Worm (Caenorhabditis elegans): Measurements from ENCODE around the gene srd-20.

srd-20 gene

DNA sequence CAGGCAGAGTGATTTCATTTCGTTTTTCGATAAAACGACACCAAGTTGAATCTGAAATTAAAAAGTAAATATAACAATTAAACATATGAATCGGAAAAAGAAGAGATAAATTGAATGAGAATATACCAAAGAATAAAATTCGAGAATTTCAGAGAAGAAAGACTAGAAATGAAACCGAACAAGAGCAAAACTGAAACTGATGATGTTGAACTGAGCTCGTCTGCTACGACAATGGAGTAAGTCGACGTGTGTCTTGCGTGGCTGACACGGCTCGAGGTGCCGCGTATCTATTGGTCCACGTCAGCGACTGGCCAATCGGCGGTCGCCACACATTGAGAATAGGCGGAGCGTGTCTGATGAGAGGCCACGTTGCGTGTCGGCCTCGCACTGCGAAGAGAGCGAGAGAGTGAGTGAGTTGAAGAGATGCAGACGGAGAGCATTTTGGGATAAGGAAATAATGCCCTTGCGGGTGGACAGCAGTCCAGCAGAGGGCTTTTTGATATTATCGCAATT lies 45.2 kb downstream of the srd-20 start, which contains the start of gene crt-1 (continued):
- TF ChIP-seq mxl-3 (GFP tag; optimal IDR thresholded peaks at IDR 0.05) (peak; percentile 99), mdt-29 (GFP tag; IDR thresholded peaks at IDR 0.05) (peak; percentile 82)

DNA sequence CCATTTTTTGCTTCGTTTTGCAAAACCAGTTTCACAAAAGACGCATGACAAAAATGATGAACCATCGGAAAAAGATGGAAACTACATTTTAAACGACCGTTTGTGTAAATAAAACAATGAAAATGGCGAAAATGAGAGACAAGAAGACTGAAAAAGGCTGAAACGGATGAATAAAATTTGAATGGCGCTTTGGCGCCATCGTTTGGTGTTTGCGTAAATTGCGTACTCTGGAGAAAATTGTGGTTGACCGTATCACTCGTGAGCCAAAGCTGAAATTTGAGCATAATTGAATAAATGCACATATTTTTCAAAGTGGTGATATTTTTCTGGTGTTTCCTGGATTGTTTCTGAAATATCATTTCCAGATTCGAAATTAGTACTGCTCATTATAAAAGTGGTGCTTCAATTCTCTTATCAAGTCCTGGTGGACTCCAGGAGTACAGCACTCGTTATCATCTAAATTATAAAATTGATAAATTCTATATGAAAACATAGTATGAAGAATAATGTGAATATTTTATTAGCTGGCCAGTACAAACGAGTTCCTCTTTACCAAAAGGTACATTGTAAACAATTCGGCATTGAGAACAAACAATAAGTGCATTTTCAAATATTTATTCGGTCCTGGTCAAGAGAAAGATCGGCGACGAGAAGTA lies 46.0 kb downstream of the srd-20 start:
- no peak for TF ChIP-seq nhr-11 (tag; optimal IDR thresholded peaks at IDR 0.05)
- no peak for TF ChIP-seq dmd-9 (GFP tag; IDR thresholded peaks at IDR 0.05)
- TF ChIP-seq pqm-1 (tag; optimal IDR thresholded peaks at IDR 0.05), result peak; percentile 39
- no peak for TF ChIP-seq saeg-2 (GFP tag; IDR thresholded peaks at IDR 0.05)
- no peak for TF ChIP-seq F37D6.2 (tag; optimal IDR thresholded peaks at IDR 0.05)
- no peak for TF ChIP-seq ceh-62 (tag; optimal IDR thresholded peaks at IDR 0.05)
- TF ChIP-seq zip-11 (GFP tag; IDR thresholded peaks at IDR 0.05), result no peak
- peak; percentile 17 for TF ChIP-seq nhr-28 (tag; optimal IDR thresholded peaks at IDR 0.05)
- TF ChIP-seq daf-8 (GFP tag; IDR thresholded peaks at IDR 0.05), result no peak
- no peak for TF ChIP-seq pha-4 (GFP tag; IDR thresholded peaks at IDR 0.05)
- TF ChIP-seq pha-4 (tag; optimal IDR thresholded peaks at IDR 0.05), result no peak
- no peak for TF ChIP-seq Y105C5A.15 (GFP tag; IDR thresholded peaks at IDR 0.05)
- TF ChIP-seq egl-27 (tag; optimal IDR thresholded peaks at IDR 0.05), result no peak
- TF ChIP-seq D1046.2 (GFP tag; IDR thresholded peaks at IDR 0.05), result no peak
- TF ChIP-seq egl-43 (GFP tag; IDR thresholded peaks at IDR 0.05), result no peak
- no peak for TF ChIP-seq F26F4.8 (GFP tag; conservative IDR thresholded peaks at IDR 0.05)
- TF ChIP-seq mes-2 (tag; optimal IDR thresholded peaks at IDR 0.05; ENCODE audit: poor library complexity, severe bottlenecking), result no peak
- TF ChIP-seq daf-16 (GFP tag; optimal IDR thresholded peaks at IDR 0.05), result no peak
- TF ChIP-seq daf-16 (tag; optimal IDR thresholded peaks at IDR 0.05), result peak; percentile 74
- no peak for TF ChIP-seq F49E8.2 (tag; optimal IDR thresholded peaks at IDR 0.05; ENCODE audit: borderline replicate concordance)
- TF ChIP-seq dve-1 (tag; optimal IDR thresholded peaks at IDR 0.05; ENCODE audit: insufficient read depth), result peak; percentile 43
- no peak for TF ChIP-seq T26A8.4 (GFP tag; IDR thresholded peaks at IDR 0.05)
- no peak for TF ChIP-seq Y5F2A.4 (GFP tag; optimal IDR thresholded peaks at IDR 0.05)
- peak in 1 of 2 experiments; percentile 49 for TF ChIP-seq unc-62 (GFP tag; optimal IDR thresholded peaks at IDR 0.05 in 1 of 2)
- no peak for TF ChIP-seq unc-62 (tag; optimal IDR thresholded peaks at IDR 0.05)
- TF ChIP-seq madf-5 (GFP tag; IDR thresholded peaks at IDR 0.05), result no peak
- TF ChIP-seq ama-1 (optimal IDR thresholded peaks at IDR 0.05), result no peak

- TF ChIP-seq zag-1 (tag; optimal IDR thresholded peaks at IDR 0.05), result no peak
- no peak for TF ChIP-seq php-3 (GFP tag; IDR thresholded peaks at IDR 0.05)
- no peak for TF ChIP-seq lir-3 (tag; optimal IDR thresholded peaks at IDR 0.05)
- no peak for TF ChIP-seq mxl-3 (GFP tag; optimal IDR thresholded peaks at IDR 0.05)
- TF ChIP-seq aly-2 (tag; optimal IDR thresholded peaks at IDR 0.05), result no peak
- TF ChIP-seq ces-1 (GFP tag; optimal IDR thresholded peaks at IDR 0.05), result no peak
- no peak for TF ChIP-seq ceh-28 (tag; optimal IDR thresholded peaks at IDR 0.05)
- no peak for TF ChIP-seq tag-97 (GFP tag; IDR thresholded peaks at IDR 0.05)
- TF ChIP-seq mep-1 (tag; optimal IDR thresholded peaks at IDR 0.05), result no peak
- TF ChIP-seq Y48G9A.11 (GFP tag; IDR thresholded peaks at IDR 0.05), result no peak
- no peak for TF ChIP-seq tra-1 (GFP tag; IDR thresholded peaks at IDR 0.05)
- TF ChIP-seq madf-9 (GFP tag; conservative IDR thresholded peaks at IDR 0.05), result no peak
- no peak for TF ChIP-seq ZK546.5 (tag; optimal IDR thresholded peaks at IDR 0.05)
- no peak for TF ChIP-seq Y5F2A.4 (GFP tag; optimal IDR thresholded peaks at IDR 0.05)
- TF ChIP-seq zip-11 (GFP tag; IDR thresholded peaks at IDR 0.05), result no peak
- no peak for TF ChIP-seq nhr-10 (tag; optimal IDR thresholded peaks at IDR 0.05)
- TF ChIP-seq rbr-2 (tag; optimal IDR thresholded peaks at IDR 0.05), result no peak
Measured at ce11 chrV:6103429-6103828, 48.0 kb downstream of the srd-20 start, which contains the start of gene Y38A10A.11. TSS of gene Y38A10A.11 (minus strand) at chrV:6103529.

Data from whole organism, L4 larva.